Worm (Caenorhabditis elegans) whole organism, L2 larva: ENCODE results near the gene tsp-9.
A peak's percentile ranks its signal among the peaks of the same experiment; 100 is the strongest.

Experiments
- R02D3.7 ChIP-seq: fragments of 150-350 bp; optimal IDR thresholded peaks from 2 replicates; lab custom pipeline; 2014; ENCODE audit warnings: missing biosample characterization, missing genetic modification characterization
- Y55F3AM.14 ChIP-seq: fragments of 200-800 bp; sonication (Bioruptor generic); optimal IDR thresholded peaks from 2 replicates; lab custom pipeline; 2018; ENCODE audit warnings: mild to moderate bottlenecking, missing genetic modification characterization, missing compliant biosample characterization
- ama-1 ChIP-seq: fragments of 150-350 bp; optimal IDR thresholded peaks from 2 replicates; lab custom pipeline; 2018; ENCODE audit warnings: inconsistent platforms
- blmp-1 ChIP-seq: sonication (generic microtip); optimal IDR thresholded peaks from 2 replicates; lab custom pipeline; 2017; ENCODE audit warnings: missing genetic modification characterization, mild to moderate bottlenecking, missing compliant biosample characterization, antibody characterized with exemption, moderate library complexity; ENCODE audit not compliant: insufficient read depth
- ceh-16 ChIP-seq: fragments of 150-350 bp; optimal IDR thresholded peaks from 2 replicates; lab custom pipeline; 2014; ENCODE audit warnings: missing biosample characterization, missing genetic modification characterization
- ceh-82 ChIP-seq: fragments of 150-350 bp; optimal IDR thresholded peaks from 2 replicates; lab custom pipeline; 2014; ENCODE audit warnings: missing biosample characterization, missing genetic modification characterization
- dmd-4 ChIP-seq: sonication (generic microtip); optimal IDR thresholded peaks from 2 replicates; lab custom pipeline; 2017; ENCODE audit warnings: missing biosample characterization, missing genetic modification characterization
- egl-27 ChIP-seq: sonication (generic microtip); optimal IDR thresholded peaks from 3 replicates; lab custom pipeline; 2017; ENCODE audit warnings: missing biosample characterization, missing genetic modification reagents, missing genetic modification characterization
- fos-1 ChIP-seq: fragments of 150-350 bp; optimal IDR thresholded peaks from 2 replicates; lab custom pipeline; 2014; ENCODE audit warnings: missing biosample characterization, missing genetic modification characterization
- lin-13 ChIP-seq: fragments of 150-350 bp; optimal IDR thresholded peaks from 2 replicates; lab custom pipeline; 2014; ENCODE audit warnings: missing biosample characterization, missing genetic modification reagents, missing genetic modification characterization
- mab-5 ChIP-seq: fragments of 150-350 bp; optimal IDR thresholded peaks from 2 replicates; lab custom pipeline; 2014; ENCODE audit warnings: missing biosample characterization, missing genetic modification characterization
- nhr-11 ChIP-seq: fragments of 150-350 bp; optimal IDR thresholded peaks from 2 replicates; lab custom pipeline; 2014; ENCODE audit warnings: missing biosample characterization, missing genetic modification characterization
- nhr-12 ChIP-seq: fragments of 150-350 bp; optimal IDR thresholded peaks from 2 replicates; lab custom pipeline; 2014; ENCODE audit warnings: missing biosample characterization, missing genetic modification characterization
- nhr-21 ChIP-seq: fragments of 150-350 bp; optimal IDR thresholded peaks from 2 replicates; lab custom pipeline; 2014; ENCODE audit warnings: missing biosample characterization, missing genetic modification characterization
- nhr-23 ChIP-seq: fragments of 150-350 bp; optimal IDR thresholded peaks from 2 replicates; lab custom pipeline; 2014; ENCODE audit warnings: missing biosample characterization, missing genetic modification reagents, missing genetic modification characterization
- nhr-25 ChIP-seq: fragments of 150-350 bp; sonication (generic microtip); optimal IDR thresholded peaks from 3 replicates; lab custom pipeline; 2014; ENCODE audit warnings: missing biosample characterization, missing genetic modification characterization
- nhr-6 ChIP-seq: fragments of 150-350 bp; optimal IDR thresholded peaks from 2 replicates; lab custom pipeline; 2014; ENCODE audit warnings: missing biosample characterization, missing genetic modification characterization
- nhr-77 ChIP-seq: fragments of 150-350 bp; optimal IDR thresholded peaks from 2 replicates; lab custom pipeline; 2014; ENCODE audit warnings: missing biosample characterization, missing genetic modification characterization
- peb-1 ChIP-seq: fragments of 150-350 bp; optimal IDR thresholded peaks from 2 replicates; lab custom pipeline; 2014; ENCODE audit warnings: missing biosample characterization, missing genetic modification characterization
- sem-4 ChIP-seq: fragments of 150-350 bp; optimal IDR thresholded peaks from 2 replicates; lab custom pipeline; 2014; ENCODE audit warnings: missing biosample characterization, missing genetic modification reagents, missing genetic modification characterization
- sma-9 ChIP-seq, 2 experiments: fragments of 150-350 bp in 1 of 2; sonication (generic microtip) in 1 of 2; optimal IDR thresholded peaks; 2 replicates each; lab custom pipeline; 2014 to 2016; ENCODE audit warnings: missing genetic modification characterization in 2 of 2, mild to moderate bottlenecking in 1 of 2, missing biosample characterization in 1 of 2, missing compliant biosample characterization in 1 of 2, missing genetic modification reagents in 1 of 2, moderate library complexity in 1 of 2
- unc-55 ChIP-seq: fragments of 150-350 bp; sonication (generic microtip); optimal IDR thresholded peaks from 3 replicates; lab custom pipeline; 2014; ENCODE audit warnings: missing biosample characterization, missing genetic modification reagents, missing genetic modification characterization

tsp-9 gene

ce11 chrX:1293471-1293870, 47.7 kb downstream of the tsp-9 start:
- TF ChIP-seq peb-1 (no peak), nhr-25 (tag; lab: Kevin White, UChicago) (no peak), blmp-1 (tag; lab: Kevin White, UChicago) (no peak), nhr-21 (tag; lab: Kevin White, UChicago) (no peak), dmd-4 (tag; lab: Kevin White, UChicago) (no peak), unc-55 (GFP tag; lab: Kevin White, UChicago) (no peak)

- TF ChIP-seq blmp-1 (tag; lab: Kevin White, UChicago) (no peak), nhr-21 (tag; lab: Kevin White, UChicago) (no peak), sma-9 (GFP tag; optimal IDR thresholded peaks at IDR 0.05; lab: Kevin White, UChicago) (peak; percentile 7), sma-9 (tag; optimal IDR thresholded peaks at IDR 0.05; lab: Kevin White, UChicago) (no peak), nhr-77 (tag; lab: Kevin White, UChicago) (no peak)
- TF ChIP-seq, all 48 proteins: peak for 1
These were observed 48.9 kb downstream of the tsp-9 start, which contains the start of gene dop-4 for ce11 chrX:1294607-1295303. Gene dop-4 (plus strand): TSS chrX:1295253.

ce11 chrX:1295713-1296112, 49.9 kb downstream of the tsp-9 start:
- no peak for TF ChIP-seq R02D3.7 (tag; lab: Kevin White, UChicago)
- TF ChIP-seq lin-13 (GFP tag; lab: Kevin White, UChicago) = no peak
- TF ChIP-seq mab-5 = no peak
- TF ChIP-seq sem-4 (tag; lab: Kevin White, UChicago) = no peak
- no peak for TF ChIP-seq ceh-16 (tag; lab: Kevin White, UChicago)
- TF ChIP-seq nhr-12 (tag; lab: Kevin White, UChicago) = no peak
- no peak for TF ChIP-seq ceh-82 (tag; lab: Kevin White, UChicago)
- TF ChIP-seq nhr-6 (tag; lab: Kevin White, UChicago) = no peak
- TF ChIP-seq nhr-11 (tag; lab: Kevin White, UChicago) = no peak
- TF ChIP-seq Y55F3AM.14 (GFP tag; lab: Kevin White, UChicago) = no peak
- no peak for TF ChIP-seq nhr-21 (tag; lab: Kevin White, UChicago)
- TF ChIP-seq nhr-77 (tag; lab: Kevin White, UChicago) = no peak
- TF ChIP-seq ama-1 (lab: Kevin White, UChicago) = no peak
- TF ChIP-seq fos-1 = no peak
- TF ChIP-seq nhr-23 (tag; lab: Kevin White, UChicago) = no peak
- TF ChIP-seq egl-27 (tag; lab: Kevin White, UChicago) = no peak
- TF ChIP-seq peb-1 = no peak
